Worm (Caenorhabditis elegans) whole organism, mixed stage, embryonic: Measurements from ENCODE around the gene phat-7.
"Not testable (repeated sequence)": the region's sequence is repeated elsewhere in the genome, so short reads cannot be mapped to it uniquely, and the experiment has no call there.

Experiments used
- ceh-43 ChIP-seq: fragments of 200-800 bp; sonication (Bioruptor generic); optimal IDR thresholded peaks from 2 replicates; lab custom pipeline; 2018; ENCODE audit warnings: mild to moderate bottlenecking, missing genetic modification characterization, moderate library complexity, missing compliant biosample characterization
- cnd-1 ChIP-seq: fragments of 200-800 bp; sonication (Bioruptor generic); optimal IDR thresholded peaks from 2 replicates; lab custom pipeline; 2018; ENCODE audit warnings: mild to moderate bottlenecking, missing genetic modification characterization, missing compliant biosample characterization
- elt-1 ChIP-seq: sonication (generic microtip); optimal IDR thresholded peaks from 2 replicates; lab custom pipeline; 2017; ENCODE audit warnings: missing genetic modification characterization, mild to moderate bottlenecking, missing compliant biosample characterization, antibody characterized with exemption, moderate library complexity, borderline replicate concordance; ENCODE audit not compliant: insufficient read depth
- elt-3 ChIP-seq: fragments of 150-350 bp; optimal IDR thresholded peaks from 2 replicates; lab custom pipeline; 2014; ENCODE audit warnings: missing biosample characterization, missing genetic modification characterization
- ham-2 ChIP-seq: fragments of 200-800 bp; sonication (Bioruptor generic); optimal IDR thresholded peaks from 2 replicates; lab custom pipeline; 2018; ENCODE audit warnings: mild to moderate bottlenecking, missing genetic modification characterization, missing compliant biosample characterization
- mab-5 ChIP-seq: fragments of 150-350 bp; optimal IDR thresholded peaks from 2 replicates; lab custom pipeline; 2014; ENCODE audit warnings: missing biosample characterization, missing genetic modification characterization
- mep-1 ChIP-seq: fragments of 150-350 bp; optimal IDR thresholded peaks from 2 replicates; lab custom pipeline; 2017; ENCODE audit warnings: missing biosample characterization, missing genetic modification reagents, missing genetic modification characterization, inconsistent platforms
- mls-2 ChIP-seq: sonication (generic microtip); optimal IDR thresholded peaks from 2 replicates; lab custom pipeline; 2016; ENCODE audit warnings: mild to moderate bottlenecking, missing genetic modification characterization, moderate library complexity, missing compliant biosample characterization
- nhr-12 ChIP-seq: fragments of 150-350 bp; optimal IDR thresholded peaks from 2 replicates; lab custom pipeline; 2014; ENCODE audit warnings: missing biosample characterization, missing genetic modification characterization
- nhr-76 ChIP-seq: sonication (generic microtip); optimal IDR thresholded peaks from 2 replicates; lab custom pipeline; 2017; ENCODE audit warnings: missing biosample characterization, missing genetic modification characterization
- snpc-4 ChIP-seq: fragments of 150-350 bp; optimal IDR thresholded peaks from 2 replicates; lab custom pipeline; 2014; ENCODE audit warnings: missing biosample characterization, missing genetic modification characterization
- unc-120 ChIP-seq: sonication (generic microtip); optimal IDR thresholded peaks from 2 replicates; lab custom pipeline; 2017; ENCODE audit warnings: missing genetic modification characterization, missing compliant biosample characterization; ENCODE audit not compliant: poor library complexity, severe bottlenecking
- unc-62 ChIP-seq: fragments of 150-350 bp; optimal IDR thresholded peaks from 2 replicates; lab custom pipeline; 2014; ENCODE audit warnings: missing biosample characterization, missing genetic modification reagents, missing genetic modification characterization

DNA sequence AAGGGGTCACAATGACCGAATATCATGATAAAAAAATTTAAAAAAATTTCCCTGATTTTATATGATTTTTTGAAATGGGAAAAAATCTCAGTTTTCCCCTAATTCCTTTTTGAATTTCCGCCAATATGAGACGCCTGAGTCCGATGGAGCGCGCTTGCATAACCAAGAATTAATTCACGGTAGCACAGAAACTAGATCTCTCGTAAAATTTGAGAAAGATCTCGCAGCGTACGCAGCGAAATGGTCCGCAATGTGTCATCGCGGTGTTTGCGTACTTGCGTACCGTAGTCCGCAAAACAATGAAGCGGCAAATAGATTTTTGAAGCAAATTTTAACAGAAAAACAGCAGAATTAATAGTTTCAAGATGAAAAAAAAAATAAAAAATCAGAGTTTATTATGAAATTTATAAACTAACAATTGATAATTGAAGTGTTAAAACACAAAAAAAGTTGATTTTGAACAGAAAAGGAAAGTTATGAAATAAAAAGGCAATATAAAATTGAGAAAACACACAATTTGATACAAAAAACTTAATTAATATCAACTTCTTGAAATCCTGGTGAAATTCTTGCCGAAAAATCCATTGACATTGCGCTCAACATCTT lies 17.4 kb downstream of the phat-7 start:
- TF ChIP-seq mep-1 (tag; lab: Kevin White, UChicago); elt-1 (tag; lab: Kevin White, UChicago); elt-3 (tag; lab: Kevin White, UChicago); ham-2 (GFP tag; lab: Kevin White, UChicago); snpc-4; unc-120 (tag; lab: Kevin White, UChicago); mab-5 (tag; lab: Kevin White, UChicago); nhr-76 (tag; lab: Kevin White, UChicago); ceh-43; nhr-12 (tag; lab: Kevin White, UChicago); unc-62 (GFP tag; lab: Kevin White, UChicago); mls-2 (tag; lab: Kevin White, UChicago); cnd-1 (tag; lab: Kevin White, UChicago): not testable (repeated sequence)
